Fruit fly (Drosophila melanogaster) S2 (cell line): ENCODE measurements around the gene CG42538.

Experiments used
- CG8478 ChIP-seq: fragments of >200 bp; optimal IDR thresholded peaks from 2 replicates; lab custom pipeline; 2018
- CTCF ChIP-seq, 2 experiments: fragments of >200 bp; optimal IDR thresholded peaks; 2 replicates each; lab custom pipeline; 2018

dm6 chr3L:16018251-16018583, 16.1 kb upstream of the CG42538 start:
- no peak for TF ChIP-seq CG8478 (lab: Kevin White, UChicago)
- TF ChIP-seq CTCF (optimal IDR thresholded peaks at IDR 0.05; lab: Kevin White, UChicago): no peak
